Fruit fly (Drosophila melanogaster) whole organism, embryonic: ENCODE measurements around the gene CG11309.
A peak's percentile ranks its signal among the peaks of the same experiment; 100 is the strongest.

Experiments used
- CG12104 ChIP-seq: fragments of 200-800 bp; sonication (Bioruptor generic); optimal IDR thresholded peaks from 3 replicates; lab custom pipeline; 2016; ENCODE audit warnings: missing biosample characterization, missing genetic modification characterization
- CG14860 ChIP-seq: fragments of 200-800 bp; sonication (Bioruptor generic); IDR thresholded peaks from 3 replicates; pipeline ENCODE4 v1.3.6; 2022; ENCODE audit warnings: missing biosample characterization, missing genetic modification characterization; ENCODE audit not compliant: partially characterized antibody
- CG15011 ChIP-seq: fragments of 200-800 bp; sonication (Bioruptor generic); optimal IDR thresholded peaks from 3 replicates; lab custom pipeline; 2018; ENCODE audit warnings: missing biosample characterization, mild to moderate bottlenecking, missing genetic modification characterization
- CG17359 ChIP-seq: fragments of 200-800 bp; sonication (Bioruptor generic); optimal IDR thresholded peaks from 3 replicates; lab custom pipeline; 2018; ENCODE audit warnings: missing biosample characterization, mild to moderate bottlenecking, missing genetic modification characterization, moderate library complexity
- CG2129 ChIP-seq: fragments of 200-800 bp; sonication (Bioruptor generic); IDR thresholded peaks from 2 replicates; pipeline ENCODE4 v1.3.6; 2022; ENCODE audit warnings: missing biosample characterization, missing genetic modification characterization; ENCODE audit not compliant: partially characterized antibody
- CG2199 ChIP-seq: fragments of 200-800 bp; sonication (Bioruptor generic); IDR thresholded peaks from 3 replicates; pipeline ENCODE4 v1.3.6; 2022; ENCODE audit warnings: missing biosample characterization, missing genetic modification characterization
- CG3995 ChIP-seq: fragments of 200-800 bp; sonication (Bioruptor generic); optimal IDR thresholded peaks from 3 replicates; lab custom pipeline; 2016; ENCODE audit warnings: missing biosample characterization, missing genetic modification characterization
- CG42726 ChIP-seq: fragments of 200-800 bp; sonication (Bioruptor generic); IDR thresholded peaks from 2 replicates; pipeline ENCODE4 v1.3.6; 2022; ENCODE audit warnings: missing biosample characterization, missing genetic modification characterization; ENCODE audit not compliant: partially characterized antibody
- CG4328 ChIP-seq: fragments of 200-800 bp; sonication (Bioruptor generic); optimal IDR thresholded peaks from 3 replicates; lab custom pipeline; 2017; ENCODE audit warnings: missing biosample characterization, missing genetic modification reagents, missing genetic modification characterization
- CG4424 ChIP-seq: fragments of 200-800 bp; sonication (Bioruptor generic); optimal IDR thresholded peaks from 3 replicates; lab custom pipeline; 2016; ENCODE audit warnings: missing biosample characterization, missing genetic modification characterization
- CG4707 ChIP-seq: fragments of 200-800 bp; sonication (Bioruptor generic); optimal IDR thresholded peaks from 2 replicates; lab custom pipeline; 2018; ENCODE audit warnings: missing biosample characterization, mild to moderate bottlenecking, missing genetic modification characterization, moderate library complexity
- CG7786 ChIP-seq: fragments of 200-800 bp; sonication (Bioruptor generic); optimal IDR thresholded peaks from 2 replicates; lab custom pipeline; 2016; ENCODE audit warnings: missing biosample characterization, missing genetic modification characterization
- CG7928 ChIP-seq: fragments of 200-800 bp; sonication (Bioruptor generic); optimal IDR thresholded peaks from 2 replicates; lab custom pipeline; 2017; ENCODE audit warnings: missing biosample characterization, mild to moderate bottlenecking, missing genetic modification characterization
- CG8924 ChIP-seq: fragments of 200-800 bp; optimal IDR thresholded peaks from 3 replicates; lab custom pipeline; 2019; ENCODE audit warnings: missing biosample characterization, mild to moderate bottlenecking, missing genetic modification characterization, moderate library complexity
- CTCF ChIP-seq: fragments of 200-800 bp; sonication (Bioruptor generic); optimal IDR thresholded peaks from 2 replicates; lab custom pipeline; 2017; ENCODE audit warnings: missing biosample characterization, mild to moderate bottlenecking, missing genetic modification characterization, moderate library complexity
- D ChIP-seq, 2 experiments: fragments of 200-800 bp in 1 of 2; fragments of >200 bp in 1 of 2; sonication (Bioruptor generic) in 1 of 2; optimal IDR thresholded peaks; 2 replicates in 1 of 2; 3 replicates in 1 of 2; lab custom pipeline; 2017; ENCODE audit warnings: mild to moderate bottlenecking in 1 of 2, missing biosample characterization in 1 of 2, missing genetic modification characterization in 1 of 2, missing genetic modification reagents in 1 of 2
- Deaf1 ChIP-seq: fragments of 200-800 bp; optimal IDR thresholded peaks from 3 replicates; lab custom pipeline; 2019; ENCODE audit warnings: missing biosample characterization, mild to moderate bottlenecking, missing genetic modification characterization, moderate library complexity
- Doc3 ChIP-seq: fragments of 200-800 bp; sonication (Bioruptor generic); IDR thresholded peaks from 3 replicates; pipeline ENCODE4 v1.3.6; 2022; ENCODE audit warnings: missing biosample characterization, missing genetic modification characterization; ENCODE audit not compliant: partially characterized antibody
- Ets97D ChIP-seq: fragments of 200-800 bp; sonication (Bioruptor generic); optimal IDR thresholded peaks from 3 replicates; lab custom pipeline; 2016; ENCODE audit warnings: missing biosample characterization, missing genetic modification characterization
- Gsc ChIP-seq: fragments of 200-800 bp; sonication (Bioruptor generic); IDR thresholded peaks from 2 replicates; pipeline ENCODE4 v1.3.6; 2022; ENCODE audit warnings: missing biosample characterization, missing genetic modification characterization
- Gug ChIP-seq: fragments of 200-800 bp; sonication (Bioruptor generic); IDR thresholded peaks from 4 replicates; pipeline ENCODE4 v1.3.6; 2022; ENCODE audit warnings: missing biosample characterization, missing genetic modification characterization
- Jarid2 ChIP-seq: fragments of 200-800 bp; sonication (Bioruptor generic); optimal IDR thresholded peaks from 3 replicates; lab custom pipeline; 2017; ENCODE audit warnings: mild to moderate bottlenecking, missing biosample characterization, missing genetic modification reagents, missing genetic modification characterization
- MTF-1 ChIP-seq: fragments of 200-800 bp; sonication (Bioruptor generic); optimal IDR thresholded peaks from 2 replicates; lab custom pipeline; 2018; ENCODE audit warnings: missing biosample characterization, mild to moderate bottlenecking, missing genetic modification characterization, borderline replicate concordance
- Max ChIP-seq: fragments of 200-800 bp; sonication (Bioruptor generic); optimal IDR thresholded peaks from 2 replicates; lab custom pipeline; 2016; ENCODE audit warnings: missing biosample characterization, mild to moderate bottlenecking, missing genetic modification characterization
- Med ChIP-seq: fragments of 200-800 bp; sonication (Bioruptor generic); peaks from one replicate; lab custom pipeline; 2016; ENCODE audit warnings: missing biosample characterization, missing genetic modification characterization, mild to moderate bottlenecking, inconsistent platforms, moderate library complexity
- Mes4 ChIP-seq: fragments of 200-800 bp; sonication (Bioruptor generic); optimal IDR thresholded peaks from 2 replicates; lab custom pipeline; 2016; ENCODE audit warnings: missing biosample characterization, missing genetic modification characterization
- NfI ChIP-seq: fragments of 200-800 bp; sonication (Bioruptor generic); optimal IDR thresholded peaks from 3 replicates; lab custom pipeline; 2018; ENCODE audit warnings: missing biosample characterization, mild to moderate bottlenecking, missing genetic modification characterization, moderate library complexity
- Oaz ChIP-seq: fragments of 200-800 bp; sonication (Bioruptor generic); IDR thresholded peaks from 2 replicates; pipeline ENCODE4 v1.3.6; 2022; ENCODE audit warnings: missing biosample characterization, missing genetic modification characterization
- Optix ChIP-seq: fragments of 200-800 bp; sonication (Bioruptor generic); IDR thresholded peaks from 3 replicates; pipeline ENCODE4 v1.3.6; 2022; ENCODE audit warnings: missing biosample characterization, missing genetic modification characterization
- Scr ChIP-seq: fragments of 200-800 bp; sonication (Bioruptor generic); IDR thresholded peaks from 2 replicates; pipeline ENCODE4 v1.3.6; 2022; ENCODE audit warnings: missing biosample characterization, missing genetic modification characterization; ENCODE audit not compliant: partially characterized antibody
- Sry-β ChIP-seq: fragments of 200-800 bp; sonication (Bioruptor generic); optimal IDR thresholded peaks from 2 replicates; lab custom pipeline; 2018; ENCODE audit warnings: missing biosample characterization, mild to moderate bottlenecking, missing genetic modification characterization, moderate library complexity
- danr ChIP-seq: fragments of 200-800 bp; sonication (Bioruptor generic); IDR thresholded peaks from 2 replicates; pipeline ENCODE4 v1.3.6; 2022; ENCODE audit warnings: missing biosample characterization, missing genetic modification characterization
- dmrt11E ChIP-seq: fragments of 200-800 bp; sonication (Bioruptor generic); optimal IDR thresholded peaks from 3 replicates; lab custom pipeline; 2018; ENCODE audit warnings: missing biosample characterization, mild to moderate bottlenecking, missing genetic modification characterization, moderate library complexity
- dysf ChIP-seq: fragments of 200-800 bp; sonication (Bioruptor generic); IDR thresholded peaks from 3 replicates; pipeline ENCODE4 v1.3.6; 2022; ENCODE audit warnings: missing biosample characterization, missing genetic modification characterization
- ems ChIP-seq: fragments of 200-800 bp; sonication (Bioruptor generic); optimal IDR thresholded peaks from 3 replicates; lab custom pipeline; 2016; ENCODE audit warnings: missing biosample characterization, missing genetic modification characterization
- eyg ChIP-seq: fragments of 200-800 bp; sonication (Bioruptor generic); optimal IDR thresholded peaks from 3 replicates; lab custom pipeline; 2016; ENCODE audit warnings: missing biosample characterization, missing genetic modification characterization
- hb ChIP-seq: fragments of 200-800 bp; sonication (Bioruptor generic); IDR thresholded peaks from 3 replicates; pipeline ENCODE4 v1.3.6; 2022; ENCODE audit warnings: missing biosample characterization, missing genetic modification characterization; ENCODE audit not compliant: partially characterized antibody
- hth ChIP-seq: fragments of >200 bp; optimal IDR thresholded peaks from 2 replicates; lab custom pipeline; 2017; ENCODE audit warnings: inconsistent platforms
- inv ChIP-seq: fragments of 200-800 bp; sonication (Bioruptor generic); IDR thresholded peaks from 2 replicates; pipeline ENCODE4 v1.3.6; 2022; ENCODE audit warnings: missing biosample characterization, missing genetic modification characterization; ENCODE audit not compliant: partially characterized antibody
- luna ChIP-seq: fragments of 200-800 bp; sonication (Bioruptor generic); optimal IDR thresholded peaks from 2 replicates; lab custom pipeline; 2016; ENCODE audit warnings: missing biosample characterization, missing genetic modification characterization
- otp ChIP-seq: fragments of 200-800 bp; sonication (Bioruptor generic); IDR thresholded peaks from 3 replicates; pipeline ENCODE4, ENCODE4 v1.3.6; 2022; ENCODE audit warnings: missing biosample characterization, missing genetic modification characterization
- pita ChIP-seq: fragments of 200-800 bp; sonication (Bioruptor generic); optimal IDR thresholded peaks from 2 replicates; lab custom pipeline; 2017; ENCODE audit warnings: missing biosample characterization, mild to moderate bottlenecking, missing genetic modification characterization
- pros ChIP-seq: fragments of 200-800 bp; sonication (Bioruptor generic); optimal IDR thresholded peaks from 3 replicates; lab custom pipeline; 2019; ENCODE audit warnings: missing biosample characterization, mild to moderate bottlenecking, missing genetic modification characterization, moderate library complexity
- repo ChIP-seq: fragments of 200-800 bp; sonication (Bioruptor generic); optimal IDR thresholded peaks from 2 replicates; lab custom pipeline; 2016; ENCODE audit warnings: missing biosample characterization, missing genetic modification characterization
- row ChIP-seq: fragments of 200-800 bp; sonication (Bioruptor generic); IDR thresholded peaks from 3 replicates; pipeline ENCODE4 v1.3.6; 2022; ENCODE audit warnings: missing biosample characterization, missing genetic modification characterization
- sd ChIP-seq: fragments of 200-800 bp; sonication (Bioruptor generic); optimal IDR thresholded peaks from 3 replicates; lab custom pipeline; 2018; ENCODE audit warnings: missing biosample characterization, mild to moderate bottlenecking, missing genetic modification characterization, moderate library complexity
- stwl ChIP-seq: fragments of 200-800 bp; sonication (Bioruptor generic); optimal IDR thresholded peaks from 3 replicates; lab custom pipeline; 2018; ENCODE audit warnings: missing biosample characterization, mild to moderate bottlenecking, missing genetic modification characterization, moderate library complexity
- tio ChIP-seq: fragments of 200-800 bp; sonication (Bioruptor generic); optimal IDR thresholded peaks from 2 replicates; lab custom pipeline; 2017; ENCODE audit warnings: missing biosample characterization, missing genetic modification characterization, inconsistent platforms
- tna ChIP-seq: fragments of 200-800 bp; sonication (Bioruptor generic); IDR thresholded peaks from 2 replicates; pipeline ENCODE4 v1.3.6; 2022; ENCODE audit warnings: missing biosample characterization, missing genetic modification characterization; ENCODE audit not compliant: partially characterized antibody
- tx ChIP-seq: fragments of 200-800 bp; sonication (Bioruptor generic); optimal IDR thresholded peaks from 2 replicates; lab custom pipeline; 2016; ENCODE audit warnings: missing biosample characterization, missing genetic modification characterization

CG11309 gene

DNA sequence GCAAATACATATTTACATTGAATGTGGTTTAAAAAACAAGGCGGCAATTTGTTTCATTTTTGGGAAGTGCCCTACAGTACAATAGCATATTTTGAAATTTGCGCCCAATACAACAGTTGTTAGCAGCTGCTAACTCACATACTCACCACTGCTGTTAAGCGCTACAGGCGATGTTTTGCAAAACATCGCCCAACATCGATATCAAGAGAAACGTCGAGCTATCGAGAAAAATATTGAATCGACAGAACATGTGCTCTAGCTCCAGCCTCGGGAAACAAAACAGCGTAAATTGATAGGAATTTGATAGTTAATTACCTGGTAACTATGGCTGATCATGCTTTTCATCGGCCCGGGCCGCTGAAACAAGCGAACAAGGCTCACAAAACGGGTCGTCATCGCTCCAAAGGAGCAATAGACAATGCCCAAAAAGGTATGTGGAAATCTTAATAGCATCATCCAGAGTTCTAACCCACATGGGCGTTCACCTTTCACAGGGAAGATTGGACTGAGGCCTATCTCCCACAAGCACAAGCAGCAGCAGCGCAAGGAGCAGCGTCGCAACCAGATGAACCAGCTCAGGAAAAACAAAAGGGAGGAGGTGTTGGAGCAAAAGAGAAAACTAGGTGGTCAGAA is 30.7 kb upstream of the CG11309 start, which contains the start of gene Tsr1 (continued):
- TF ChIP-seq CG12104 (GFP tag; lab: Kevin White, UChicago) (no peak), tna (peak; percentile 67), luna (GFP tag; lab: Kevin White, UChicago) (no peak), CTCF (GFP tag; lab: Kevin White, UChicago) (peak; percentile 12), eyg (no peak), Deaf1 (tag; lab: Kevin White, UChicago) (no peak), D (optimal IDR thresholded peaks at IDR 0.05; lab: Kevin White, UChicago) (no peak), D (GFP tag; optimal IDR thresholded peaks at IDR 0.05; lab: Kevin White, UChicago) (no peak), hb (GFP tag; lab: Robert Waterston, UW) (peak; percentile 55; the same call in 1 of the 3 replicates), Jarid2 (no peak), CG2129 (GFP tag; lab: Robert Waterston, UW) (peak; percentile 67), inv (GFP tag; lab: Robert Waterston, UW) (peak; percentile 70), dysf (GFP tag; lab: Robert Waterston, UW) (no peak), Scr (GFP tag; lab: Robert Waterston, UW) (peak; percentile 89), Mes4 (no peak), CG7786 (GFP tag; lab: Kevin White, UChicago) (no peak), pros (GFP tag; lab: Kevin White, UChicago) (no peak), repo (GFP tag; lab: Kevin White, UChicago) (no peak), Med (GFP tag; lab: Kevin White, UChicago) (no peak), CG4707 (GFP tag; lab: Kevin White, UChicago) (no peak), CG3995 (no peak), hth (lab: Kevin White, UChicago) (no peak), Ets97D (no peak), CG17359 (no peak), CG14860 (GFP tag; lab: Robert Waterston, UW) (peak; percentile 69), Doc3 (GFP tag; lab: Robert Waterston, UW) (peak; percentile 78), CG7928 (GFP tag; lab: Kevin White, UChicago) (no peak), CG8924 (tag; lab: Kevin White, UChicago) (no peak), danr (GFP tag; lab: Robert Waterston, UW) (no peak), stwl (tag; lab: Kevin White, UChicago) (peak; percentile 43), CG15011 (GFP tag; lab: Kevin White, UChicago) (no peak), MTF-1 (GFP tag; lab: Kevin White, UChicago) (no peak), Gug (GFP tag; lab: Robert Waterston, UW) (no peak), Sry-β (GFP tag; lab: Kevin White, UChicago) (no peak), CG4424 (GFP tag; lab: Kevin White, UChicago) (no peak), tio (GFP tag; lab: Kevin White, UChicago) (no peak), Gsc (GFP tag; lab: Robert Waterston, UW) (no peak), NfI (GFP tag; lab: Kevin White, UChicago) (no peak), row (GFP tag; lab: Robert Waterston, UW) (no peak), dmrt11E (tag; lab: Kevin White, UChicago) (no peak), Max (peak; percentile 76), CG4328 (GFP tag; lab: Kevin White, UChicago) (no peak), otp (no peak), sd (tag; lab: Kevin White, UChicago) (no peak), pita (GFP tag; lab: Kevin White, UChicago) (no peak), ems (GFP tag; lab: Kevin White, UChicago) (no peak), CG42726 (GFP tag; lab: Robert Waterston, UW) (peak; percentile 83), Optix (GFP tag; lab: Robert Waterston, UW) (no peak), Oaz (no peak), CG2199 (GFP tag; lab: Robert Waterston, UW) (no peak), tx (GFP tag; lab: Kevin White, UChicago) (no peak)
